Fruit fly (Drosophila melanogaster): ENCODE results near the gene Srrm1.

- TF ChIP-seq Trl (optimal IDR thresholded peaks at IDR 0.05) (no peak), Trl (GFP tag; optimal IDR thresholded peaks at IDR 0.05) (no peak), nmo (GFP tag; optimal IDR thresholded peaks at IDR 0.05) (no peak), CG10543 (GFP tag; optimal IDR thresholded peaks at IDR 0.05) (no peak), Hr78 (GFP tag; optimal IDR thresholded peaks at IDR 0.05) (no peak), CG8089 (GFP tag; optimal IDR thresholded peaks at IDR 0.05) (no peak), Dp (GFP tag; optimal IDR thresholded peaks at IDR 0.05) (no peak), Sox102F (GFP tag; optimal IDR thresholded peaks at IDR 0.05) (no peak), HmgD (GFP tag; optimal IDR thresholded peaks at IDR 0.05) (no peak), jing (GFP tag; optimal IDR thresholded peaks at IDR 0.05) (no peak), insv (GFP tag; optimal IDR thresholded peaks at IDR 0.05) (no peak)
These were observed 46.8 kb downstream of the Srrm1 start for dm6 chr3L:13083432-13083831.
